Worm (Caenorhabditis elegans) whole organism, L1 larva: ENCODE data around the gene Y53F4B.26.

Experiments
- sptf-1 ChIP-seq: fragments of 150-350 bp; optimal IDR thresholded peaks from 2 replicates; lab custom pipeline; 2014; ENCODE audit warnings: missing biosample characterization, missing genetic modification characterization
- unc-130 ChIP-seq: fragments of 150-350 bp; optimal IDR thresholded peaks from 2 replicates; lab custom pipeline; 2017; ENCODE audit warnings: missing biosample characterization, missing genetic modification characterization, inconsistent platforms

DNA sequence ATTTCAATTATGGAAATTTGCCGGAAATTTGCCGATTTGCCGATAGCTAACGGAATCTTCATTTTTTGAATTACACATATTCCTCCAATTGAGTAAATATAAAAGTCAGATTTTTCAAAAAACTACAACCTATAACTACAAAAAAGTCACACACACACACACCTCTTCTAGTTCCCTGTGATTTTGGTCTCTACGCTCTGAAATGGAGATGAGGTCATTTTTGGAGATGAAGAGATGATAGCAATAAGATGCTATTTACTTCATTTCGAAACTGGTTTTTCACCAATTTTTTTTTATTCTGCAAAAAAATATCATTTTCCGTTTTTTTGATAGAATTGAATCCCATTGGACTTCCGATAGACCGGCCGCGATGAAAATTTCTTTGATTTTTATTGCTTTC, 16.6 kb downstream of the Y53F4B.26 start, which contains the start of gene Y53F4B.23:
- no peak for TF ChIP-seq unc-130 (tag; lab: Kevin White, UChicago)
- TF ChIP-seq sptf-1 (tag; lab: Kevin White, UChicago): no peak
